Fruit fly (Drosophila melanogaster): ENCODE results near the gene CG4367.

The CG4367 gene

DNA sequence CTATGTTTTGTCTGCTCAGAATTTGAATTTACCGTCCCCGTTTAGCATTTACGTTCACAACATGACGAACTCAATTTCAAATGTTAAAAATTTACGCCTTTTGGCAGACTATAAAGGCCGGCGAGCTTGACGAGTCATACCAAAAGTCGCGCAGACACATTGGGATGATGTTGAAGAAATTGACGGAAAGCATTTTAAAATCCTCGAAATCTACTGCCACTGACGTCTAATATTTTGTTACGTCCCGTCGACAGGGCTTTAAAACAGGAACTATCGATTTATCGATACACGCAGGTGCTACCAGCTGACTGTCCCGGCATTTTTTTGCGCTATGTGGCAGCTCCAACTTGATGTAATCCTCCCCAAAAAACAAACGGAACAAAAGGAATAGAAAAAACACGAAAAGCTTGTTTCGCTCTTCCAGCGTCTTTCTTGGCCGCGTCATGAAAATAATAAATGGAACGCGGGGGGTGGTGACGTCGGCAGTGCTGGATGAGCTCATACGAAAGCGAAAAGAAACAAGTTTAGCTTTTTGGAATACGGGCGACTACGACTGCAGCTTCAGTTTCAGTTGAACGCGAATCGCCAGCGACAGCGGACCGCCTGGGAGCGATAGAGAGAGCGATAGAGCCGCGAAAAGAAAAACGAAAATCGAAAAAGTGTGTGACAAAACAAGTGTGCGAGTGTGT is 4.3 kb upstream of the CG4367 start, which contains the start of gene Orp8 (continued):
- peak; percentile 45; the same call in 2 of the 3 replicates for TF ChIP-seq CG34224 (GFP tag; IDR thresholded peaks at IDR 0.05; ENCODE audit: partially characterized antibody)
- TF ChIP-seq CG4707 (GFP tag; optimal IDR thresholded peaks at IDR 0.05): no peak
- TF ChIP-seq CG11504 (tag; optimal IDR thresholded peaks at IDR 0.05): peak; percentile 5
- TF ChIP-seq CG18764 (GFP tag; optimal IDR thresholded peaks at IDR 0.05): no peak
- no peak for TF ChIP-seq CG16863 (GFP tag; optimal IDR thresholded peaks at IDR 0.05)
- no peak for TF ChIP-seq Elba2 (GFP tag; optimal IDR thresholded peaks at IDR 0.05)
- peak; percentile 20; the same call in 1 of the 2 replicates for TF ChIP-seq ara (GFP tag; IDR thresholded peaks at IDR 0.05)
- TF ChIP-seq Poxn (GFP tag; IDR thresholded peaks at IDR 0.05): no peak
- no peak for TF ChIP-seq Dek (tag; optimal IDR thresholded peaks at IDR 0.05)
- TF ChIP-seq CG8281 (tag; optimal IDR thresholded peaks at IDR 0.05): no peak
- no peak for TF ChIP-seq HLH54F (GFP tag; optimal IDR thresholded peaks at IDR 0.05)
- TF ChIP-seq ems (GFP tag; optimal IDR thresholded peaks at IDR 0.05): peak; percentile 1
- TF ChIP-seq Med (GFP tag): peak; percentile 75
- no peak for TF ChIP-seq tin (GFP tag; optimal IDR thresholded peaks at IDR 0.05)
- TF ChIP-seq CG1602 (GFP tag; optimal IDR thresholded peaks at IDR 0.05): no peak
- no peak for TF ChIP-seq CG2202 (tag; optimal IDR thresholded peaks at IDR 0.05)
- no peak for TF ChIP-seq prd (optimal IDR thresholded peaks at IDR 0.05)
- no peak for TF ChIP-seq prd (GFP tag; IDR thresholded peaks at IDR 0.05)
- TF ChIP-seq CG12744 (GFP tag; optimal IDR thresholded peaks at IDR 0.05): no peak
- no peak for TF ChIP-seq run (tag; optimal IDR thresholded peaks at IDR 0.05)
- TF ChIP-seq HLH3B (GFP tag; IDR thresholded peaks at IDR 0.05): no peak
- TF ChIP-seq Lim3 (GFP tag; IDR thresholded peaks at IDR 0.05): no peak
- no peak; the same call in 2 of the 3 replicates for TF ChIP-seq Opbp (GFP tag; IDR thresholded peaks at IDR 0.05; ENCODE audit: partially characterized antibody)
- TF ChIP-seq CG3726 (GFP tag; IDR thresholded peaks at IDR 0.05): no peak
- peak; percentile 12 for TF ChIP-seq MESR4 (GFP tag; optimal IDR thresholded peaks at IDR 0.05)
- peak; percentile 74 for TF ChIP-seq Dref (GFP tag; IDR thresholded peaks at IDR 0.05)
- no peak for TF ChIP-seq emc (GFP tag; optimal IDR thresholded peaks at IDR 0.05)
- TF ChIP-seq vfl (GFP tag; optimal IDR thresholded peaks at IDR 0.05): no peak
- TF ChIP-seq CG17829 (tag; optimal IDR thresholded peaks at IDR 0.05): no peak
- no peak for TF ChIP-seq D (optimal IDR thresholded peaks at IDR 0.05)
- TF ChIP-seq D (GFP tag; optimal IDR thresholded peaks at IDR 0.05): no peak
- peak; percentile 29 for TF ChIP-seq CG15514 (GFP tag; optimal IDR thresholded peaks at IDR 0.05)
- no peak for TF ChIP-seq CG15011 (GFP tag; optimal IDR thresholded peaks at IDR 0.05)
- TF ChIP-seq CG7372 (GFP tag; IDR thresholded peaks at IDR 0.05): no peak
- no peak for TF ChIP-seq grn (GFP tag; optimal IDR thresholded peaks at IDR 0.05)
- peak; percentile 18; the same call in 1 of the 3 replicates for TF ChIP-seq CG14050 (GFP tag; IDR thresholded peaks at IDR 0.05)
- TF ChIP-seq mld (GFP tag; IDR thresholded peaks at IDR 0.05; ENCODE audit: partially characterized antibody): 0 out of 3 replicates have a peak, but pooled peaks have one; percentile 8
- TF ChIP-seq Gsc (GFP tag; IDR thresholded peaks at IDR 0.05): no peak
- no peak for TF ChIP-seq sc (optimal IDR thresholded peaks at IDR 0.05)
- no peak for TF ChIP-seq sc (GFP tag; optimal IDR thresholded peaks at IDR 0.05)
- TF ChIP-seq tx (GFP tag; optimal IDR thresholded peaks at IDR 0.05): no peak
- no peak for TF ChIP-seq Atf-2 (GFP tag; optimal IDR thresholded peaks at IDR 0.05)
- no peak for TF ChIP-seq CG12104 (GFP tag; optimal IDR thresholded peaks at IDR 0.05)
- TF ChIP-seq chif (GFP tag; optimal IDR thresholded peaks at IDR 0.05): no peak
- TF ChIP-seq CG6854 (GFP tag; optimal IDR thresholded peaks at IDR 0.05): peak; percentile 42
- no peak for TF ChIP-seq CG2712 (tag; optimal IDR thresholded peaks at IDR 0.05)
- peak; percentile 38 for TF ChIP-seq Spps (tag; optimal IDR thresholded peaks at IDR 0.05)
- TF ChIP-seq CG13894 (tag; optimal IDR thresholded peaks at IDR 0.05): peak; percentile 65
- no peak for TF ChIP-seq Ptx1 (GFP tag; IDR thresholded peaks at IDR 0.05)
- no peak for TF ChIP-seq usp (GFP tag; optimal IDR thresholded peaks at IDR 0.05)
- peak; percentile 7 for TF ChIP-seq CoRest (tag; optimal IDR thresholded peaks at IDR 0.05)
